Fruit fly (Drosophila melanogaster): ENCODE data around the gene Mat89Ba.

DNA sequence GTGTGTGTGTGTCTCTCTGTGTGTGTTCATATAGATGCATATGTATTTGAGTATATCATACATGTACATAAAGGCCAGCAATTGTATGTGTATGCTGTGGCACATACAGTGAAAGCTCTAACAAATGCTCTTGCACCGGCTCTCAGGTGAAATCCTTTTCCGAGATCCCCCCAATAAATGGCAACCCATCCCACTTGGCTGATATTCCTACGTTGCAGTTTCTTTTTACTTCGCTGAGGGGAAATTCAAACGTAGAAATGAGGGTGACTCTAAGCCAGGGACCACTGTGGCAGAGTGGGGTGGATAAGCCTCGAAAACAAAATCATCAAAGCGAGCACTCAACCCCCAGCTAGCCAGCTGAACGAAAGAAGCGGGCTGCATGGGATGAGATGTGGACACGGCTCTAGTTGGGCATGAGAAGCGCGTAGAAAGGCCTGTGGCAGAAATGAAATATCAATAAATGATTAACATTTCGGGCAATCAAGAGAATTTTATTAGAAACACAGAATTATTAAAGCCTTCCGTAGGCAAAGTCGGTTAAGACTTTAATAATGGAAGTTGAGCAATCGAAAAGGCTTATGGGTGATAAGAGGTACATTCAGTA is 49.8 kb downstream of the Mat89Ba start:
- peak; percentile 100 for TF ChIP-seq Ets98B (GFP tag; IDR thresholded peaks at IDR 0.05)
- TF ChIP-seq rn (GFP tag; IDR thresholded peaks at IDR 0.05) = peak; percentile 98
- peak; percentile 99 for TF ChIP-seq CG12605 (GFP tag; IDR thresholded peaks at IDR 0.05)
- peak; percentile 100 for TF ChIP-seq CG4496 (GFP tag; IDR thresholded peaks at IDR 0.05)
- peak; percentile 93 for TF ChIP-seq CG9948 (tag; optimal IDR thresholded peaks at IDR 0.05)
- TF ChIP-seq D1 (tag; optimal IDR thresholded peaks at IDR 0.05) = peak; percentile 47
- peak; percentile 92 for TF ChIP-seq gl (tag; optimal IDR thresholded peaks at IDR 0.05)
- TF ChIP-seq CG15710 (tag; optimal IDR thresholded peaks at IDR 0.05) = peak; percentile 94
- peak; percentile 100 for TF ChIP-seq CG32121 (GFP tag; IDR thresholded peaks at IDR 0.05)
- peak; percentile 96 for TF ChIP-seq CG14655 (GFP tag; optimal IDR thresholded peaks at IDR 0.05)

All from whole organism, pupa.